Fruit fly (Drosophila melanogaster): ENCODE results near the gene mrn.

mrn gene

DNA sequence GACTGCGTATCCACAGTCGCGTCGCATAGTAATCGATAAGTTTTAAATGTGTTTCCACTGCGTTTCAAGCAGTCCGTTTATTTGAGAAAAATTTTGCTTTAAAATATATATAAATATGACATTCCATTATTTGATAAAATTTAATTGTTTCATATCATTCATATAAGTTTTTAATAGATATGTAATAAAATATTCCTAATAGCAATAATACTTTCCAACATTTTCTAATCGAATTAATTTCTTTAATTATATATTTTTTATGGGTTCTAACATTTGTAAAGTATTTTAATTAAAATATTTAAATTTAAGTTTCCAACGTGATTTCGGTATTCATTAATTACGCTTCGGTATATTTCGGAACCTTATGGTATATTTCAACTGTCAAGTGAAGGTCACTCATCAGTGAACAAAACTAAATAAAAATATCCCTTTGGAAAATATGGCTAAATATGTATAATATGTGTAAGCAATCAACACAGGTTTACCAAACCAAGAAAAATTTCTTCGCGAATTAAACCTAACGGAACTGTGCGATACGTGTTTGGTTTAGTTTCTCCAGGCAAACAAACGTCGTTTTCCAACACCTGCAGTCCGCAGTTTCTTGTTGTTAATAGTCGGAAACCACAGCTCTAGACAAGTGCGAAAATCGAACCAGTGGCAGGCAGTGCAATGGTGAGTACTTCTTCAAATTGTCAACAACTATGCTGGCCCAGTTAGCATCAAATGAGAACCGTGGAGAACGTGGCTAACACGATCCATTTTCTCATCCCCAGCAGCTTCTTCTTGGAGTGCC, 17.1 kb downstream of the mrn start, which contains the start of the genes CG7739 and SCCRO (continued):
- TF ChIP-seq prd (optimal IDR thresholded peaks at IDR 0.05): no peak
- TF ChIP-seq prd (GFP tag; IDR thresholded peaks at IDR 0.05): peak; percentile 51; the same call in 1 of the 3 replicates
- TF ChIP-seq CG9609 (GFP tag; optimal IDR thresholded peaks at IDR 0.05): peak; percentile 20
- TF ChIP-seq Oli (tag; optimal IDR thresholded peaks at IDR 0.05): peak; percentile 29
- TF ChIP-seq CG12942 (GFP tag; optimal IDR thresholded peaks at IDR 0.05): peak; percentile 63
- TF ChIP-seq zen (tag; optimal IDR thresholded peaks at IDR 0.05): peak; percentile 54
- no peak for TF ChIP-seq fru (optimal IDR thresholded peaks at IDR 0.05)
- peak; percentile 70 for TF ChIP-seq phol (tag; optimal IDR thresholded peaks at IDR 0.05)
- no peak for TF ChIP-seq CG6813 (GFP tag; optimal IDR thresholded peaks at IDR 0.05)
- TF ChIP-seq pfk (GFP tag; optimal IDR thresholded peaks at IDR 0.05): no peak
- TF ChIP-seq ase (GFP tag; IDR thresholded peaks at IDR 0.05): peak; percentile 28; the same call in 1 of the 3 replicates
- TF ChIP-seq CG3995 (GFP tag; optimal IDR thresholded peaks at IDR 0.05): peak; percentile 93
- peak; percentile 53; the same call in 1 of the 2 replicates for TF ChIP-seq CG8765 (GFP tag; IDR thresholded peaks at IDR 0.05)
- peak; percentile 53 for TF ChIP-seq CG9215 (GFP tag; IDR thresholded peaks at IDR 0.05)
- peak; percentile 77 for TF ChIP-seq HLH3B (GFP tag; IDR thresholded peaks at IDR 0.05)
- peak; percentile 33 for TF ChIP-seq CG13775 (GFP tag; optimal IDR thresholded peaks at IDR 0.05)
- TF ChIP-seq Antp (GFP tag; optimal IDR thresholded peaks at IDR 0.05): peak; percentile 26
- TF ChIP-seq Optix (GFP tag; IDR thresholded peaks at IDR 0.05): peak; percentile 67; the same call in 2 of the 3 replicates
- TF ChIP-seq tap (tag; optimal IDR thresholded peaks at IDR 0.05): peak; percentile 57
- no peak for TF ChIP-seq CG10274 (GFP tag; optimal IDR thresholded peaks at IDR 0.05)
- 0 out of 3 replicates have a peak, but pooled peaks have one; percentile 61 for TF ChIP-seq Opbp (GFP tag; IDR thresholded peaks at IDR 0.05; ENCODE audit: partially characterized antibody)
- TF ChIP-seq CG12236 (GFP tag; optimal IDR thresholded peaks at IDR 0.05): no peak
- no peak for TF ChIP-seq Usf (GFP tag; optimal IDR thresholded peaks at IDR 0.05)
- TF ChIP-seq caup (GFP tag; optimal IDR thresholded peaks at IDR 0.05; ENCODE audit: severe bottlenecking): no peak
- TF ChIP-seq CG9437 (GFP tag; optimal IDR thresholded peaks at IDR 0.05): peak; percentile 56
- 0 out of 2 replicates have a peak, but pooled peaks have one; percentile 27 for TF ChIP-seq CG17612 (GFP tag; IDR thresholded peaks at IDR 0.05)
- peak; percentile 78 for TF ChIP-seq CG2712 (tag; optimal IDR thresholded peaks at IDR 0.05)
- TF ChIP-seq ara (GFP tag; IDR thresholded peaks at IDR 0.05): no peak
- peak; percentile 42 for TF ChIP-seq Hmr (GFP tag; optimal IDR thresholded peaks at IDR 0.05)
- no peak for TF ChIP-seq CG7745 (tag; optimal IDR thresholded peaks at IDR 0.05)
- peak; percentile 74 for TF ChIP-seq CoRest (tag; optimal IDR thresholded peaks at IDR 0.05)
- no peak for TF ChIP-seq CG15011 (GFP tag; optimal IDR thresholded peaks at IDR 0.05)
- TF ChIP-seq Atf-2 (GFP tag; optimal IDR thresholded peaks at IDR 0.05): no peak
- TF ChIP-seq Aef1 (GFP tag; IDR thresholded peaks at IDR 0.05): peak; percentile 66
- peak; percentile 47; the same call in 1 of the 2 replicates for TF ChIP-seq rib (GFP tag; IDR thresholded peaks at IDR 0.05)
- TF ChIP-seq CG10431 (GFP tag; optimal IDR thresholded peaks at IDR 0.05): no peak
- TF ChIP-seq CG13624 (GFP tag; optimal IDR thresholded peaks at IDR 0.05): peak; percentile 40
- peak; percentile 61; the same call in 1 of the 2 replicates for TF ChIP-seq lmd (GFP tag; IDR thresholded peaks at IDR 0.05)
- no peak for TF ChIP-seq org-1 (GFP tag; optimal IDR thresholded peaks at IDR 0.05)
- no peak for TF ChIP-seq gt (GFP tag; IDR thresholded peaks at IDR 0.05)
- TF ChIP-seq luna (GFP tag; optimal IDR thresholded peaks at IDR 0.05): no peak
- TF ChIP-seq CG18619 (GFP tag; optimal IDR thresholded peaks at IDR 0.05): peak; percentile 35
- peak; percentile 47; the same call in 1 of the 2 replicates for TF ChIP-seq sisA (GFP tag; IDR thresholded peaks at IDR 0.05)
- peak; percentile 42 for TF ChIP-seq YL-1 (GFP tag; optimal IDR thresholded peaks at IDR 0.05)
- 0 out of 4 replicates have a peak, but pooled peaks have one; percentile 46 for TF ChIP-seq chinmo (GFP tag; IDR thresholded peaks at IDR 0.05; ENCODE audit: partially characterized antibody)
- no peak for TF ChIP-seq CG6854 (GFP tag; optimal IDR thresholded peaks at IDR 0.05)
- TF ChIP-seq H2.0 (GFP tag; IDR thresholded peaks at IDR 0.05): peak; percentile 81
- peak; percentile 30 for TF ChIP-seq Dip3 (GFP tag; optimal IDR thresholded peaks at IDR 0.05)
- peak; percentile 79 for TF ChIP-seq CG12659 (GFP tag; optimal IDR thresholded peaks at IDR 0.05)

Data from whole organism, embryonic.